Worm (Caenorhabditis elegans): ENCODE data around the gene srbc-36.
A peak's percentile ranks its signal among the peaks of the same experiment; 100 is the strongest.

srbc-36 gene

ce11 chrV:3523262-3523661 is 32.9 kb upstream of the srbc-36 start, which contains the start of gene irg-1:
TSS of gene irg-1 (plus strand) at chrV:3523587.
- no peak for TF ChIP-seq T20F7.1 (GFP tag; optimal IDR thresholded peaks at IDR 0.05)
- TF ChIP-seq unc-62 (GFP tag; optimal IDR thresholded peaks at IDR 0.05 in 1 of 2) = peak in 1 of 2 experiments; percentile 27
- no peak for TF ChIP-seq unc-62 (tag; optimal IDR thresholded peaks at IDR 0.05)
- TF ChIP-seq fos-1 (tag; optimal IDR thresholded peaks at IDR 0.05) = no peak
- TF ChIP-seq zfp-3 (GFP tag; conservative IDR thresholded peaks at IDR 0.05) = no peak
- no peak for TF ChIP-seq lin-39 (tag; optimal IDR thresholded peaks at IDR 0.05)
- TF ChIP-seq R02D3.7 (tag; optimal IDR thresholded peaks at IDR 0.05) = no peak
- TF ChIP-seq tag-97 (GFP tag; IDR thresholded peaks at IDR 0.05) = no peak
- TF ChIP-seq ztf-7 (tag; optimal IDR thresholded peaks at IDR 0.05) = no peak
- TF ChIP-seq saeg-2 (GFP tag; IDR thresholded peaks at IDR 0.05) = no peak
- no peak for TF ChIP-seq snpc-1.2 (GFP tag; IDR thresholded peaks at IDR 0.05)
- peak; percentile 56 for TF ChIP-seq aha-1 (tag)
- TF ChIP-seq zag-1 (tag; optimal IDR thresholded peaks at IDR 0.05) = no peak
- TF ChIP-seq daf-16 (GFP tag; optimal IDR thresholded peaks at IDR 0.05) = no peak
- TF ChIP-seq daf-16 (tag; optimal IDR thresholded peaks at IDR 0.05) = peak; percentile 72
- TF ChIP-seq daf-8 (GFP tag; IDR thresholded peaks at IDR 0.05) = no peak
- TF ChIP-seq nhr-77 (tag; optimal IDR thresholded peaks at IDR 0.05) = peak; percentile 37
- no peak for TF ChIP-seq hlh-30 (tag; optimal IDR thresholded peaks at IDR 0.05; ENCODE audit: insufficient read depth)
- TF ChIP-seq nhr-237 (tag; optimal IDR thresholded peaks at IDR 0.05) = no peak
- TF ChIP-seq duxl-1 (tag; optimal IDR thresholded peaks at IDR 0.05; ENCODE audit: poor library complexity) = no peak
- no peak for TF ChIP-seq Y105C5A.15 (GFP tag; IDR thresholded peaks at IDR 0.05)
- TF ChIP-seq dpl-1 (GFP tag; optimal IDR thresholded peaks at IDR 0.05) = no peak
- no peak for TF ChIP-seq lin-13 (GFP tag; optimal IDR thresholded peaks at IDR 0.05)
- TF ChIP-seq nhr-111 (GFP tag; optimal IDR thresholded peaks at IDR 0.05) = no peak
- TF ChIP-seq egl-43 (GFP tag; IDR thresholded peaks at IDR 0.05) = no peak
- TF ChIP-seq vab-7 (GFP tag; IDR thresholded peaks at IDR 0.05) = no peak
- TF ChIP-seq lsy-2 (tag; optimal IDR thresholded peaks at IDR 0.05) = no peak
- TF ChIP-seq spr-1 (tag; optimal IDR thresholded peaks at IDR 0.05) = no peak
- no peak for TF ChIP-seq unc-130 (GFP tag; optimal IDR thresholded peaks at IDR 0.05)
- TF ChIP-seq tra-1 (GFP tag; IDR thresholded peaks at IDR 0.05) = no peak
- no peak for TF ChIP-seq ces-1 (GFP tag; optimal IDR thresholded peaks at IDR 0.05)
- TF ChIP-seq mxl-3 (GFP tag; optimal IDR thresholded peaks at IDR 0.05) = no peak
- TF ChIP-seq F26F4.8 (GFP tag; conservative IDR thresholded peaks at IDR 0.05) = no peak
- TF ChIP-seq hmg-1.1 (GFP tag; IDR thresholded peaks at IDR 0.05) = no peak
- no peak for TF ChIP-seq nhr-25 (tag; optimal IDR thresholded peaks at IDR 0.05; ENCODE audit: borderline replicate concordance, insufficient read depth)
- TF ChIP-seq ceh-82 (tag; optimal IDR thresholded peaks at IDR 0.05) = no peak
- no peak for TF ChIP-seq nhr-10 (tag; optimal IDR thresholded peaks at IDR 0.05)
- no peak for TF ChIP-seq dmd-8 (GFP tag; IDR thresholded peaks at IDR 0.05)
- no peak for TF ChIP-seq dmd-9 (GFP tag; IDR thresholded peaks at IDR 0.05)
- no peak for TF ChIP-seq madf-9 (GFP tag; conservative IDR thresholded peaks at IDR 0.05)
- TF ChIP-seq dve-1 (tag; optimal IDR thresholded peaks at IDR 0.05; ENCODE audit: insufficient read depth) = no peak
- no peak for TF ChIP-seq skn-1 (tag; optimal IDR thresholded peaks at IDR 0.05)
- no peak for TF ChIP-seq pha-4 (GFP tag; IDR thresholded peaks at IDR 0.05)
- peak; percentile 30 for TF ChIP-seq pha-4 (tag; optimal IDR thresholded peaks at IDR 0.05)
- no peak for TF ChIP-seq F44E2.7 (GFP tag; IDR thresholded peaks at IDR 0.05)
- no peak for TF ChIP-seq egl-27 (tag; optimal IDR thresholded peaks at IDR 0.05)
- TF ChIP-seq cey-2 (tag; optimal IDR thresholded peaks at IDR 0.05; ENCODE audit: borderline replicate concordance, insufficient read depth) = no peak
- no peak for TF ChIP-seq mep-1 (tag; optimal IDR thresholded peaks at IDR 0.05)
- no peak for TF ChIP-seq php-3 (GFP tag; IDR thresholded peaks at IDR 0.05)
- no peak for TF ChIP-seq D1046.2 (GFP tag; IDR thresholded peaks at IDR 0.05)
- no peak for TF ChIP-seq lin-38 (GFP tag; IDR thresholded peaks at IDR 0.05)
- no peak for TF ChIP-seq ceh-28 (tag; optimal IDR thresholded peaks at IDR 0.05)
- TF ChIP-seq ctbp-1 (GFP tag; IDR thresholded peaks at IDR 0.05) = no peak

Measured in whole organism, L4 larva.